Fruit fly (Drosophila melanogaster): Measurements from ENCODE around the gene CG7362.

DNA sequence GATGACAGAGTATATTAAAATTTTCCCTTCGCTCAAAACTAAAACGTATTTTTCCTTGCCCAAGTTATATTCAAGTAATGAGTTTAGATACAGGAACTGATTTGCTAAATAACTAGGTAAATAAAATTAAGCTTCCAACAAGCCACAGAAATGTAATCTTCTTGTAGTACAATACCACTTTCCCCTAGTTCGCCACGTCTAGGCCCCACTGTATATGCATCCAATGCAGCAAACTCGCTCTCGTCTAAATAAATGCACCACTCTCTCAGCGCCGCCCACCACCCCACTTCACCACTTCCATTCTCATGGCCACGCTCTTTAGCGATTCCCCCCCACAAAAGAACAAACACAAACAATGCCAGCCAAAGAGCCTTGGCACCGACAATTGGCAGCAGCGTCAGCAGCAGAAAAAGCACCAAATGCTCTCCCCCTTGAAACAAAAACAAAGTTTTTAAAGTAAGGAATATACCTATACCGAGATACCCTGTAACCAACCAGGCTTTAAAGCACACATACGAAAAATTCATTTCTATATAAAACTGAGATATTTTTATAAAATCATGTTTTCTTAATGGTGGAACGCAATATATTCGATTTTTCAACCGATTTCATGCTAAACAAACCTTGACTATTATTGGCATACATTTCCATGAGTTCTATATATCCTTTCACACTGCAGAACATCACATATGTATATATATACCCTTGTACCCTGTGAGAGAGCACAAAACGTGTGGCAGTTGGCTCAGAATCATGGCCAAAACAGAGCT, 19.5 kb downstream of the CG7362 start:
- TF ChIP-seq h (optimal IDR thresholded peaks at IDR 0.05) (no peak), psq (optimal IDR thresholded peaks at IDR 0.05) (no peak), Myc (optimal IDR thresholded peaks at IDR 0.05) (no peak), Sin3A (optimal IDR thresholded peaks at IDR 0.05) (no peak), ttk (optimal IDR thresholded peaks at IDR 0.05) (no peak)
